Fruit fly (Drosophila melanogaster) whole organism, prepupa: ENCODE measurements around the gene Sema5c.
A peak's percentile ranks its signal among the peaks of the same experiment; 100 is the strongest.

Source experiments
- CG10631 ChIP-seq: fragments of 200-800 bp; sonication (Bioruptor generic); optimal IDR thresholded peaks from 2 replicates; lab custom pipeline; 2016; ENCODE audit warnings: missing biosample characterization, missing genetic modification characterization
- CG10669 ChIP-seq: fragments of 200-800 bp; sonication (Bioruptor generic); optimal IDR thresholded peaks from 3 replicates; lab custom pipeline; 2018; ENCODE audit warnings: missing biosample characterization, mild to moderate bottlenecking, missing genetic modification characterization, moderate library complexity
- CG11294 ChIP-seq: fragments of 200-800 bp; sonication (Bioruptor generic); IDR thresholded peaks from 2 replicates; pipeline ENCODE4 v1.3.6; 2022; ENCODE audit warnings: missing biosample characterization, missing genetic modification characterization
- CG11762 ChIP-seq: fragments of 200-800 bp; sonication (Bioruptor generic); optimal IDR thresholded peaks from 3 replicates; lab custom pipeline; 2016; ENCODE audit warnings: missing biosample characterization, missing genetic modification characterization; ENCODE audit not compliant: insufficient read depth
- CG11902 ChIP-seq: fragments of 200-800 bp; sonication (Bioruptor generic); optimal IDR thresholded peaks from 3 replicates; lab custom pipeline; 2016; ENCODE audit warnings: missing biosample characterization, missing genetic modification characterization
- CG15336 ChIP-seq: fragments of 200-800 bp; sonication (Bioruptor generic); IDR thresholded peaks from 2 replicates; pipeline ENCODE4 v1.3.6; 2022; ENCODE audit warnings: missing biosample characterization, missing genetic modification characterization
- CG16779 ChIP-seq: fragments of 200-800 bp; sonication (Bioruptor generic); optimal IDR thresholded peaks from 3 replicates; lab custom pipeline; 2017; ENCODE audit warnings: missing biosample characterization, mild to moderate bottlenecking, missing genetic modification characterization
- CG31627 ChIP-seq: fragments of 200-800 bp; sonication (Bioruptor generic); optimal IDR thresholded peaks from 3 replicates; lab custom pipeline; 2016; ENCODE audit warnings: missing biosample characterization, missing genetic modification characterization
- CG32006 ChIP-seq: fragments of 200-800 bp; sonication (Bioruptor generic); optimal IDR thresholded peaks from 3 replicates; lab custom pipeline; 2017; ENCODE audit warnings: missing biosample characterization, mild to moderate bottlenecking, missing genetic modification characterization
- CG3919 ChIP-seq: fragments of 200-800 bp; sonication (Bioruptor generic); optimal IDR thresholded peaks from 3 replicates; lab custom pipeline; 2016; ENCODE audit warnings: missing biosample characterization, missing genetic modification characterization
- CG4318 ChIP-seq: fragments of 200-800 bp; sonication (Bioruptor generic); optimal IDR thresholded peaks from 3 replicates; lab custom pipeline; 2017; ENCODE audit warnings: missing biosample characterization, mild to moderate bottlenecking, missing genetic modification characterization
- CG6163 ChIP-seq: fragments of 200-800 bp; sonication (Bioruptor generic); IDR thresholded peaks from 3 replicates; pipeline ENCODE4 v1.3.6; 2022; ENCODE audit warnings: missing biosample characterization, missing genetic modification characterization
- CG6792 ChIP-seq: fragments of 200-800 bp; sonication (Bioruptor generic); optimal IDR thresholded peaks from 3 replicates; lab custom pipeline; 2016; ENCODE audit warnings: missing biosample characterization, missing genetic modification characterization
- CG6808 ChIP-seq: fragments of 200-800 bp; sonication (Bioruptor generic); optimal IDR thresholded peaks from 3 replicates; lab custom pipeline; 2017; ENCODE audit warnings: missing biosample characterization, missing genetic modification characterization, mild to moderate bottlenecking, moderate library complexity, missing genetic modification reagents
- CG6854 ChIP-seq: fragments of 200-800 bp; sonication (Bioruptor generic); optimal IDR thresholded peaks from 2 replicates; lab custom pipeline; 2017; ENCODE audit warnings: missing biosample characterization, mild to moderate bottlenecking, missing genetic modification characterization
- CG7368 ChIP-seq: fragments of 200-800 bp; sonication (Bioruptor generic); optimal IDR thresholded peaks from 3 replicates; lab custom pipeline; 2016; ENCODE audit warnings: missing biosample characterization, missing genetic modification characterization
- CG8119 ChIP-seq: fragments of 200-800 bp; sonication (Bioruptor generic); IDR thresholded peaks from 3 replicates; pipeline ENCODE4 v1.3.6; 2022; ENCODE audit warnings: missing biosample characterization, missing genetic modification characterization
- CG8319 ChIP-seq: fragments of 200-800 bp; sonication (Bioruptor generic); optimal IDR thresholded peaks from 3 replicates; lab custom pipeline; 2016; ENCODE audit warnings: missing biosample characterization, missing genetic modification characterization
- CG8632 ChIP-seq: fragments of 200-800 bp; sonication (Bioruptor generic); optimal IDR thresholded peaks from 3 replicates; lab custom pipeline; 2016; ENCODE audit warnings: missing biosample characterization, missing genetic modification characterization
- CG9139 ChIP-seq: fragments of 200-800 bp; sonication (Bioruptor generic); optimal IDR thresholded peaks from 3 replicates; lab custom pipeline; 2017; ENCODE audit warnings: missing biosample characterization, mild to moderate bottlenecking, missing genetic modification characterization
- Eip75B ChIP-seq: fragments of 200-800 bp; sonication (Bioruptor generic); optimal IDR thresholded peaks from 3 replicates; lab custom pipeline; 2016; ENCODE audit warnings: missing biosample characterization, missing genetic modification characterization
- Eip78C ChIP-seq: fragments of 200-800 bp; sonication (Bioruptor generic); peaks from one replicate; lab custom pipeline; 2016; ENCODE audit warnings: missing biosample characterization, missing genetic modification characterization
- Eip93F ChIP-seq: fragments of 200-800 bp; sonication (Bioruptor generic); optimal IDR thresholded peaks from 2 replicates; lab custom pipeline; 2016; ENCODE audit warnings: missing biosample characterization, mild to moderate bottlenecking, missing genetic modification characterization
- Gug ChIP-seq: fragments of 200-800 bp; sonication (Bioruptor generic); IDR thresholded peaks from 2 replicates; pipeline ENCODE4 v1.3.6; 2022; ENCODE audit warnings: missing biosample characterization, missing genetic modification characterization
- Hr39 ChIP-seq: fragments of 200-800 bp; sonication (Bioruptor generic); optimal IDR thresholded peaks from 2 replicates; lab custom pipeline; 2016; ENCODE audit warnings: missing biosample characterization, missing genetic modification characterization
- Hr4 ChIP-seq: fragments of 200-800 bp; sonication (Bioruptor generic); optimal IDR thresholded peaks from 3 replicates; lab custom pipeline; 2016; ENCODE audit warnings: missing biosample characterization, missing genetic modification characterization
- Lpt ChIP-seq: fragments of 200-800 bp; sonication (Bioruptor generic); optimal IDR thresholded peaks from 3 replicates; lab custom pipeline; 2016; ENCODE audit warnings: missing biosample characterization, missing genetic modification characterization
- Met ChIP-seq: fragments of 200-800 bp; sonication (Bioruptor generic); optimal IDR thresholded peaks from 3 replicates; lab custom pipeline; 2016; ENCODE audit warnings: missing biosample characterization, missing genetic modification characterization
- OdsH ChIP-seq: fragments of 200-800 bp; sonication (Bioruptor generic); optimal IDR thresholded peaks from 3 replicates; lab custom pipeline; 2016; ENCODE audit warnings: missing biosample characterization, missing genetic modification characterization
- Sox102F ChIP-seq: fragments of 200-800 bp; sonication (Bioruptor generic); optimal IDR thresholded peaks from 2 replicates; lab custom pipeline; 2016; ENCODE audit warnings: missing biosample characterization, mild to moderate bottlenecking, missing genetic modification characterization
- Sox14 ChIP-seq: fragments of 200-800 bp; sonication (Bioruptor generic); optimal IDR thresholded peaks from 3 replicates; lab custom pipeline; 2016; ENCODE audit warnings: missing biosample characterization, missing genetic modification characterization
- achi ChIP-seq: fragments of 200-800 bp; sonication (Bioruptor generic); optimal IDR thresholded peaks from 3 replicates; lab custom pipeline; 2016; ENCODE audit warnings: missing biosample characterization, missing genetic modification characterization
- acj6 ChIP-seq: fragments of 200-800 bp; sonication (Bioruptor generic); optimal IDR thresholded peaks from 3 replicates; lab custom pipeline; 2016; ENCODE audit warnings: missing biosample characterization, missing genetic modification characterization
- cyc ChIP-seq: fragments of 200-800 bp; sonication (Bioruptor generic); optimal IDR thresholded peaks from 3 replicates; lab custom pipeline; 2016; ENCODE audit warnings: missing biosample characterization, missing genetic modification characterization
- dsx ChIP-seq: fragments of 200-800 bp; optimal IDR thresholded peaks from 3 replicates; lab custom pipeline; 2019; ENCODE audit warnings: missing biosample characterization, mild to moderate bottlenecking, missing genetic modification characterization, moderate library complexity; ENCODE audit not compliant: poor library complexity, severe bottlenecking
- eg ChIP-seq: fragments of 200-800 bp; sonication (Bioruptor generic); IDR thresholded peaks from 3 replicates; pipeline ENCODE4 v1.3.6; 2022; ENCODE audit warnings: missing biosample characterization, missing genetic modification characterization
- esn ChIP-seq: fragments of 200-800 bp; sonication (Bioruptor generic); optimal IDR thresholded peaks from 2 replicates; lab custom pipeline; 2016; ENCODE audit warnings: missing biosample characterization, mild to moderate bottlenecking, missing genetic modification characterization, moderate library complexity
- fd59A ChIP-seq: fragments of 200-800 bp; sonication (Bioruptor generic); optimal IDR thresholded peaks from 2 replicates; lab custom pipeline; 2017; ENCODE audit warnings: missing biosample characterization, mild to moderate bottlenecking, missing genetic modification characterization, missing genetic modification reagents
- fkh ChIP-seq: fragments of 200-800 bp; sonication (Bioruptor generic); optimal IDR thresholded peaks from 3 replicates; lab custom pipeline; 2017; ENCODE audit warnings: missing biosample characterization, mild to moderate bottlenecking, missing genetic modification characterization, moderate library complexity
- lz ChIP-seq: fragments of 200-800 bp; sonication (Bioruptor generic); optimal IDR thresholded peaks from 3 replicates; lab custom pipeline; 2016; ENCODE audit warnings: missing biosample characterization, missing genetic modification characterization
- pdm3 ChIP-seq: fragments of 200-800 bp; sonication (Bioruptor generic); optimal IDR thresholded peaks from 3 replicates; lab custom pipeline; 2016; ENCODE audit warnings: missing biosample characterization, missing genetic modification characterization
- spab ChIP-seq: fragments of 200-800 bp; sonication (Bioruptor generic); optimal IDR thresholded peaks from 2 replicates; lab custom pipeline; 2017; ENCODE audit warnings: missing biosample characterization, mild to moderate bottlenecking, missing genetic modification characterization, missing genetic modification reagents
- ss ChIP-seq, 2 experiments: fragments of 200-800 bp; sonication (Bioruptor generic); optimal IDR thresholded peaks; 2 replicates in 1 of 2; 3 replicates in 1 of 2; lab custom pipeline; 2017 to 2018; ENCODE audit warnings: mild to moderate bottlenecking in 2 of 2, missing biosample characterization in 2 of 2, missing genetic modification characterization in 2 of 2, moderate library complexity in 1 of 2
- vri ChIP-seq: fragments of 200-800 bp; sonication (Bioruptor generic); optimal IDR thresholded peaks from 3 replicates; lab custom pipeline; 2016; ENCODE audit warnings: missing biosample characterization, mild to moderate bottlenecking, missing genetic modification characterization

Sema5c gene

dm6 chr3L:12099329-12100031 lies 17.9 kb upstream of the Sema5c start (continued):
- peak; percentile 43 for TF ChIP-seq CG10669
- TF ChIP-seq Sox14 (GFP tag; lab: Kevin White, UChicago): no peak
- TF ChIP-seq Eip75B: no peak
- no peak for TF ChIP-seq Eip93F
- TF ChIP-seq CG7368 (GFP tag; lab: Kevin White, UChicago): no peak
- TF ChIP-seq Sox102F (GFP tag; lab: Kevin White, UChicago): peak; percentile 7
- TF ChIP-seq fkh (GFP tag; lab: Kevin White, UChicago): no peak
- TF ChIP-seq CG15336 (GFP tag; lab: Robert Waterston, UW): no peak
- TF ChIP-seq eg (GFP tag; lab: Robert Waterston, UW): no peak
- peak; percentile 25 for TF ChIP-seq CG3919
- TF ChIP-seq Hr39 (GFP tag; lab: Kevin White, UChicago): no peak
- no peak for TF ChIP-seq CG32006 (GFP tag; lab: Kevin White, UChicago)
- peak; percentile 72 to 81 for TF ChIP-seq ss (GFP tag; optimal IDR thresholded peaks at IDR 0.05; lab: Kevin White, UChicago)
- TF ChIP-seq spab (GFP tag; lab: Kevin White, UChicago): peak; percentile 53
- no peak for TF ChIP-seq pdm3 (GFP tag; lab: Kevin White, UChicago)

dm6 chr3L:12096799-12097662 lies 15.4 kb upstream of the Sema5c start:
- peak; percentile 42 for TF ChIP-seq achi
- peak; percentile 26 for TF ChIP-seq vri (GFP tag; lab: Kevin White, UChicago)
- TF ChIP-seq CG11762 (GFP tag; lab: Kevin White, UChicago): peak; percentile 23
- TF ChIP-seq CG6163 (GFP tag; lab: Robert Waterston, UW): peak; percentile 75
- TF ChIP-seq CG7368 (GFP tag; lab: Kevin White, UChicago): peak; percentile 12
- peak; percentile 66 for TF ChIP-seq dsx (GFP tag; lab: Kevin White, UChicago)
- TF ChIP-seq spab (GFP tag; lab: Kevin White, UChicago): peak; percentile 9
- peak; percentile 50 for TF ChIP-seq CG8632
- no peak for TF ChIP-seq fkh (GFP tag; lab: Kevin White, UChicago)
- no peak for TF ChIP-seq CG8319
- TF ChIP-seq CG6854: peak; percentile 34
- TF ChIP-seq Lpt: no peak
- peak; percentile 62 for TF ChIP-seq Sox102F (GFP tag; lab: Kevin White, UChicago)
- TF ChIP-seq CG4318 (GFP tag; lab: Kevin White, UChicago): peak; percentile 53
- TF ChIP-seq CG11294 (GFP tag; lab: Robert Waterston, UW): no peak
- peak; percentile 54; the same call in 1 of the 3 replicates for TF ChIP-seq eg (GFP tag; lab: Robert Waterston, UW)
- peak; percentile 59 for TF ChIP-seq cyc (GFP tag; lab: Kevin White, UChicago)
- TF ChIP-seq Sox14 (GFP tag; lab: Kevin White, UChicago): peak; percentile 37
- TF ChIP-seq Hr4 (GFP tag; lab: Kevin White, UChicago): peak; percentile 54
- peak; percentile 19 for TF ChIP-seq fd59A (GFP tag; lab: Kevin White, UChicago)
- no peak for TF ChIP-seq Eip93F
- TF ChIP-seq Met (GFP tag; lab: Kevin White, UChicago): peak; percentile 58
- TF ChIP-seq acj6 (GFP tag; lab: Kevin White, UChicago): peak; percentile 44
- TF ChIP-seq CG31627 (GFP tag; lab: Kevin White, UChicago): peak; percentile 32
- TF ChIP-seq Gug: 0 out of 2 replicates have a peak, but pooled peaks have one; percentile 30
- TF ChIP-seq CG8119 (GFP tag; lab: Robert Waterston, UW): peak; percentile 68
- peak; percentile 51 for TF ChIP-seq Eip75B
- peak; percentile 75 for TF ChIP-seq CG15336 (GFP tag; lab: Robert Waterston, UW)
- TF ChIP-seq CG3919: peak; percentile 66
- TF ChIP-seq CG6808 (GFP tag; lab: Kevin White, UChicago): peak; percentile 42
- TF ChIP-seq CG11902 (GFP tag; lab: Kevin White, UChicago): peak; percentile 6
- peak; percentile 34 for TF ChIP-seq OdsH (GFP tag; lab: Kevin White, UChicago)
- TF ChIP-seq esn: peak; percentile 50
- TF ChIP-seq CG6792 (GFP tag; lab: Kevin White, UChicago): peak; percentile 21
- TF ChIP-seq lz (GFP tag; lab: Kevin White, UChicago): peak; percentile 37
- peak; percentile 23 for TF ChIP-seq CG10631 (GFP tag; lab: Kevin White, UChicago)
- peak; percentile 14 for TF ChIP-seq CG10669
- TF ChIP-seq Eip78C (GFP tag; lab: Kevin White, UChicago): peak; percentile 90
- no peak for TF ChIP-seq CG16779
- peak; percentile 48 for TF ChIP-seq CG9139
